Worm (Caenorhabditis elegans): Measurements from ENCODE around the gene K02D10.4.

DNA sequence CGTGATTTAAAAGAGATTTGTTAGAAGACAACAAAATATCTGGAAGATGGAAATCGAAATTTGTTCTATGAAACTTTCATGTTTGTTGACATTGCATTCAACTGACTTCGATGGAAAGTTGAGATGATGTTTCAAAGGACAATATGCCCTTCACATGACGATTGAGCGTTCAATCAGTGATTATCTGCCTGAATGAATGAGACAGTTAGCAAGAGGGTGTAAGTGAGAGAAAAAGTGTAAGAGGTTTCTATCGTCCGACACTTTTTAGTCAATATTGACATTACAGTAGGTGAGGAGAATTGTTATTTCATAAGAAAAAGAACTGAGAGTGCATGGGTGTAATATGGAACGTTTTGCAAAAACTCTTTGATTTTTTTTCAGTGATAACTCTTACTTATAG lies 46.6 kb downstream of the K02D10.4 start:
- TF ChIP-seq dao-5 (tag; optimal IDR thresholded peaks at IDR 0.05) (no peak), him-1 (tag; optimal IDR thresholded peaks at IDR 0.05) (no peak), W03F9.2 (tag; optimal IDR thresholded peaks at IDR 0.05) (no peak)
